Worm (Caenorhabditis elegans): ENCODE measurements around the gene F58F12.1.
A peak's percentile ranks its signal among the peaks of the same experiment; 100 is the strongest.

F58F12.1 gene

DNA sequence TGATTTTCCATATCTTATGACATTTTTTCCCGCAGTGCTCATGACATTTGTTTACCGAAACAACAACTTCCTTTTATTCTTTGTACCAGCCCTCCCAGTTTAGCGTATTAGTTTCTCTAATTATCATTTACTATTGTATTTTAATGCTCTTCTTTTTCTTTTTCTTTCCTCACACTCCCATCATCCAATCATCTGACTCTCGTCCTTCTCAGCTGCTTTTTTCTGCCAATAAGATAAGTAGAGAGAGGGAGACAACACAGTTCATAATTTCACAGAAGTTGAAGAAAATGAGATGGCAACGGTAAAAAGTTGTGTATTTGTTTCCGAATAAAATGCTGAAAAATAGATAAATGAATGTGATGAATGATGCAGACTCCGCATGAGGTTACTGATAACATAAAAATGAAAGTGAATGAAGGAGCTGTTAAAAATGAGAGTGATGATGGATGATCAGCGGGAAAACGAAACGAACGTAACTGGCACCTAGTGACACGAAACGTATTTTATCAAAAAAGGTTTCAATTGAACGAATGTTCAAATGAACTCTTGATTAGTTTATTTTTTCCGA, 6.0 kb upstream of the F58F12.1 start:
- TF ChIP-seq nfya-1 (tag; optimal IDR thresholded peaks at IDR 0.05; ENCODE audit: insufficient read depth) = peak; percentile 31
- peak; percentile 76 for TF ChIP-seq pqm-1 (tag; optimal IDR thresholded peaks at IDR 0.05)
- no peak for TF ChIP-seq nhr-12 (tag; optimal IDR thresholded peaks at IDR 0.05)
- TF ChIP-seq pha-4 (tag; optimal IDR thresholded peaks at IDR 0.05) = peak; percentile 54
- peak; percentile 89 for TF ChIP-seq elt-2 (tag; optimal IDR thresholded peaks at IDR 0.05)
- peak; percentile 34 for TF ChIP-seq jun-1 (tag; optimal IDR thresholded peaks at IDR 0.05)
- no peak for TF ChIP-seq aly-2 (tag; optimal IDR thresholded peaks at IDR 0.05)

DNA sequence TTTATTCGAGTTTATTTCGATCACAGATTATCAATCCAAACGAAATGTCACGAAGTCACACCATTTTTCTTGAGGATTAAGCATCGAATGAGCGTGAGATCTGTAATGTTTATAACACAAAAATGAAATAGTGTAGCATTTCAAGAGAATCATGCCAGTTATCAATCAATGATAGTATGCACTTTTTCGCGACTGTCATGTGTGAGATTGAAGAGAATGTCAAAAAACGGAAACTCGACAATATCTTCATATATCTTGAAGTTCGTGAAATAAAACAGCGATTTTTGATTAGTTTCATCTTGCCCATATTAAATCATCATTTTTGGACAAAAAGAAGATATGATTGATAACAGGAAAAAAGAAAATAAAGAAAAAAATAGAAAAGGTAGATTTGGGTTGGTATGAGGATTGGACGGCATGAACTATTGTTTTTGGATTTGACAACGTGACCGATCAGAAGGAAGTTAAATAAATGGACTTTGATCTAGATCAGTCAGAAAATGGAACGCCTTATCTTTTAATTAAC, 4.3 kb upstream of the F58F12.1 start:
- peak; percentile 2 for TF ChIP-seq nhr-25 (tag; optimal IDR thresholded peaks at IDR 0.05)
- no peak for TF ChIP-seq egl-5 (tag; optimal IDR thresholded peaks at IDR 0.05)
- no peak for TF ChIP-seq pqm-1 (tag; optimal IDR thresholded peaks at IDR 0.05)
- TF ChIP-seq tbx-2 (tag; optimal IDR thresholded peaks at IDR 0.05) = no peak
- no peak for TF ChIP-seq snpc-4 (tag; optimal IDR thresholded peaks at IDR 0.05)
- no peak for TF ChIP-seq R02D3.7 (tag; optimal IDR thresholded peaks at IDR 0.05)
- no peak for TF ChIP-seq ZK546.5 (tag; optimal IDR thresholded peaks at IDR 0.05)
- TF ChIP-seq nhr-11 (tag; optimal IDR thresholded peaks at IDR 0.05) = no peak
- TF ChIP-seq unc-62 (GFP tag; optimal IDR thresholded peaks at IDR 0.05) = no peak
- TF ChIP-seq nhr-43 (tag; optimal IDR thresholded peaks at IDR 0.05; ENCODE audit: poor library complexity, severe bottlenecking) = peak; percentile 42
- no peak for TF ChIP-seq lin-39 (tag; optimal IDR thresholded peaks at IDR 0.05)
- no peak for TF ChIP-seq lin-15B (tag; optimal IDR thresholded peaks at IDR 0.05)
- no peak for TF ChIP-seq ztf-11 (tag; optimal IDR thresholded peaks at IDR 0.05)
- TF ChIP-seq elt-2 (tag; optimal IDR thresholded peaks at IDR 0.05) = no peak
- TF ChIP-seq skn-1 (tag; optimal IDR thresholded peaks at IDR 0.05) = no peak
- no peak for TF ChIP-seq ztf-4 (tag; optimal IDR thresholded peaks at IDR 0.05)
- TF ChIP-seq ama-1 (optimal IDR thresholded peaks at IDR 0.05) = no peak
- no peak for TF ChIP-seq hmg-11 (tag; optimal IDR thresholded peaks at IDR 0.05)
- TF ChIP-seq pha-4 (tag; optimal IDR thresholded peaks at IDR 0.05) = no peak
- no peak for TF ChIP-seq jun-1 (tag; optimal IDR thresholded peaks at IDR 0.05)
- TF ChIP-seq elt-3 (tag; optimal IDR thresholded peaks at IDR 0.05) = no peak
- peak; percentile 44 for TF ChIP-seq nhr-23 (tag; optimal IDR thresholded peaks at IDR 0.05)
- TF ChIP-seq elt-1 (tag; optimal IDR thresholded peaks at IDR 0.05) = no peak
- no peak for TF ChIP-seq unc-39 (tag; optimal IDR thresholded peaks at IDR 0.05)
- TF ChIP-seq fkh-10 (GFP tag; optimal IDR thresholded peaks at IDR 0.05) = no peak
- no peak for TF ChIP-seq ceh-9 (tag; optimal IDR thresholded peaks at IDR 0.05)
- TF ChIP-seq egl-27 (tag; optimal IDR thresholded peaks at IDR 0.05) = no peak

DNA sequence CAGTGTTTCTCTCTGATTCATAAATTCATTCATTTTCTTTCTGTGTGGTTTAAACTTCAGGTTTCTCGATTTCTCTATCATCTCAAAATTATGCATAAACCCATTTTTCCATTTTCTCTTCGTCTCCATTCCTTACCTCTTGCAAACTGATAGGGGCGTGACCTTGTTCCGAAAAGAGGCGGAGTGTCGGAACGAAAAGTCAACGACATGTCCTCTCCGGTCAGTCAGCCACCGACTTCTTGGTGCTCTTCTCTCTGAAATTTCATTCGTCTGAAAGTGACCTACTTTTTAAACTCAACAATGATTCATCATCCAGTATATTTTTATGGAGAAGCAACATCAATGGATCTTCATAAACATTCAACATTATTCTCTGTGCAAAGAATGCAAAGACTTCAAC, 2.6 kb upstream of the F58F12.1 start, which contains the start of gene F58F12.12:
F58F12.12 (plus strand) TSS at position 301 of the 400 bp plus-strand sequence.
- TF ChIP-seq ceh-82 (tag; optimal IDR thresholded peaks at IDR 0.05) = no peak

DNA sequence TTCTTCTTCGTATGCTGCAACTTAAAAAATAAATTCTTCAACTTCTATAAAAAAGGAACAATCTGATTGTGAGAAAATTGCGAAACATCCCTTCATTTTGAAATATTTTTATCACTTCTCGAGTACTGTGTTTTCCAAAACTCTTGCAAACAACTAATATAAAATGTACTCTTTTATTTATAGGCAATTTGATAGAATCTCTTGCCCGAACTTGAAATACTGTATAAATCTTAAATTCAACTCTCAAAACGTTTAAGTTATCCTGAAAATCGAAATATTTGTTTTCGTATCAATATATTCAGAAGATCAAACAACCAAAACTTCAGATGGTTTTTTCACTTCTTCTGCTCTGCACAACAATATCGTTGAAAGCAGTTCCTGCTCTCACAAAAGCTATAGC, 3.0 kb downstream of the F58F12.1 start, which contains the start of gene F58F12.4:
F58F12.4 (plus strand) TSS at position 301 of the 400 bp plus-strand sequence.
- no peak for TF ChIP-seq ZK546.5 (tag; optimal IDR thresholded peaks at IDR 0.05)
- no peak for TF ChIP-seq unc-62 (GFP tag; optimal IDR thresholded peaks at IDR 0.05)
- no peak for TF ChIP-seq pha-4 (tag; optimal IDR thresholded peaks at IDR 0.05)
- no peak for TF ChIP-seq nhr-76 (tag; optimal IDR thresholded peaks at IDR 0.05)
- TF ChIP-seq fos-1 (tag; optimal IDR thresholded peaks at IDR 0.05) = no peak
- no peak for TF ChIP-seq lin-15B (tag; optimal IDR thresholded peaks at IDR 0.05)
- TF ChIP-seq nhr-43 (tag; optimal IDR thresholded peaks at IDR 0.05; ENCODE audit: poor library complexity, severe bottlenecking) = no peak
- no peak for TF ChIP-seq jun-1 (tag; optimal IDR thresholded peaks at IDR 0.05)
- TF ChIP-seq nhr-23 (tag; optimal IDR thresholded peaks at IDR 0.05) = no peak
- no peak for TF ChIP-seq mdl-1 (tag; optimal IDR thresholded peaks at IDR 0.05)
- no peak for TF ChIP-seq daf-12 (tag; optimal IDR thresholded peaks at IDR 0.05)
- no peak for TF ChIP-seq ceh-82 (tag; optimal IDR thresholded peaks at IDR 0.05)
- TF ChIP-seq nhr-237 (tag; optimal IDR thresholded peaks at IDR 0.05) = no peak
- no peak for TF ChIP-seq fkh-10 (GFP tag; optimal IDR thresholded peaks at IDR 0.05)
- no peak for TF ChIP-seq nfya-1 (tag; optimal IDR thresholded peaks at IDR 0.05; ENCODE audit: insufficient read depth)
- no peak for TF ChIP-seq ama-1 (optimal IDR thresholded peaks at IDR 0.05)
- no peak for TF ChIP-seq elt-1 (tag; optimal IDR thresholded peaks at IDR 0.05)
- TF ChIP-seq elt-2 (tag; optimal IDR thresholded peaks at IDR 0.05) = no peak
